Worm (Caenorhabditis elegans) whole organism, young adult: ENCODE results near the gene pek-1.

ENCODE experiments used
- F10E7.11 ChIP-seq: sonication (generic microtip); optimal IDR thresholded peaks from 2 replicates; lab custom pipeline; 2017; ENCODE audit warnings: mild to moderate bottlenecking, missing genetic modification characterization, moderate library complexity, missing compliant biosample characterization
- ama-1 ChIP-seq, 3 experiments: fragments of 150-350 bp in 1 of 3; sonication (generic microtip) in 2 of 3; optimal IDR thresholded peaks; 2 replicates each; lab custom pipeline; 2014 to 2018; ENCODE audit warnings: missing biosample characterization in 2 of 3, missing genetic modification characterization in 2 of 3, missing genetic modification reagents in 2 of 3
- ceh-100 ChIP-seq: fragments of 200-800 bp; sonication (Bioruptor generic); IDR thresholded peaks from 2 replicates; pipeline ENCODE4 v1.3.6; 2022; ENCODE audit warnings: missing genetic modification reagents, missing genetic modification characterization, missing compliant biosample characterization
- chd-7 ChIP-seq: sonication (generic microtip); optimal IDR thresholded peaks from 2 replicates; lab custom pipeline; 2016; ENCODE audit warnings: mild to moderate bottlenecking, missing genetic modification characterization, moderate library complexity, missing compliant biosample characterization
- dox-1 ChIP-seq: fragments of 200-800 bp; sonication (Bioruptor generic); IDR thresholded peaks from 2 replicates; pipeline ENCODE4 v1.3.6; 2022; ENCODE audit warnings: missing genetic modification reagents, missing genetic modification characterization, missing compliant biosample characterization
- mel-28 ChIP-seq: sonication (generic microtip); optimal IDR thresholded peaks from 2 replicates; lab custom pipeline; 2016; ENCODE audit warnings: borderline replicate concordance, mild to moderate bottlenecking, missing genetic modification characterization, missing compliant biosample characterization
- unc-62 ChIP-seq: fragments of 150-350 bp; optimal IDR thresholded peaks from 2 replicates; lab custom pipeline; 2014; ENCODE audit warnings: missing biosample characterization, missing genetic modification reagents, missing genetic modification characterization

DNA sequence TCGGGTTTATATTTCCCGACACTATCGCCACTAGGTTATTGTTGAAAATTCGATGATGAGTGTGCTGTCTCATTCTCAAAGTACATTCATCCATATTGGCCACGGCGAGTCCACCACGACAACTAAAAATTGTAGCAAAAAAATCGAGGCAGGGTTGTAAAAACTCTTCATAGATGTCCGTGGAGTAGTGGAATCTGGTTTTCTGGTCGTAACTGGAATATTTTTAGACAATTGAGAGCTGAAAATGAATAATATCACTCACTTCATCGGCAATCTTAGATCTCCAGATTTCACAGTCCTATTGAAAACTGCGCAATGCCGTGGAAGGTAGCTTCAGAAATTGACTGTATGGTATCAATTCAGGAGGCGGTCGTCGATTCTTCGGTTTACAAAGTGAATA lies 20.8 kb upstream of the pek-1 start:
- no peak for TF ChIP-seq unc-62 (GFP tag; lab: Kevin White, UChicago)
- TF ChIP-seq ceh-100 (GFP tag; lab: Robert Waterston, UW) = no peak
- no peak for TF ChIP-seq chd-7 (tag; lab: Kevin White, UChicago)
- no peak for TF ChIP-seq F10E7.11 (tag; lab: Kevin White, UChicago)
- TF ChIP-seq ama-1 (optimal IDR thresholded peaks at IDR 0.05; lab: Kevin White, UChicago) = no peak
- no peak for TF ChIP-seq ama-1 (GFP tag; optimal IDR thresholded peaks at IDR 0.05; lab: Kevin White, UChicago)
- no peak for TF ChIP-seq mel-28
- no peak for TF ChIP-seq dox-1 (GFP tag; lab: Robert Waterston, UW)
